Worm (Caenorhabditis elegans) whole organism, midembryonic: Measurements from ENCODE around the gene erd-2.1.

ENCODE experiments used
- cog-1 ChIP-seq: sonication (generic microtip); optimal IDR thresholded peaks from 2 replicates; lab custom pipeline; 2016; ENCODE audit warnings: missing genetic modification characterization, missing compliant biosample characterization
- flt-1 ChIP-seq: fragments of 200-800 bp; sonication (Bioruptor generic); IDR thresholded peaks from 2 replicates; pipeline ENCODE4 v1.3.6; 2022; ENCODE audit warnings: missing genetic modification characterization, missing compliant biosample characterization
- med-1 ChIP-seq: sonication (generic microtip); optimal IDR thresholded peaks from 2 replicates; lab custom pipeline; 2017; ENCODE audit warnings: missing genetic modification characterization, mild to moderate bottlenecking, missing compliant biosample characterization, antibody characterized with exemption, missing genetic modification reagents; ENCODE audit not compliant: insufficient read depth
- tab-1 ChIP-seq: fragments of 200-800 bp; sonication (Bioruptor generic); IDR thresholded peaks from 2 replicates; pipeline ENCODE4 v1.3.6; 2022; ENCODE audit warnings: missing genetic modification characterization, missing compliant biosample characterization
- ztf-23 ChIP-seq: fragments of 200-800 bp; sonication (Bioruptor generic); IDR thresholded peaks from 2 replicates; pipeline ENCODE4 v1.3.6; 2022; ENCODE audit warnings: missing genetic modification reagents, missing genetic modification characterization, missing compliant biosample characterization
- ztf-29 ChIP-seq: fragments of 200-800 bp; sonication (Bioruptor generic); IDR thresholded peaks from 2 replicates; pipeline ENCODE4 v1.3.6; 2022; ENCODE audit warnings: missing genetic modification reagents, missing genetic modification characterization, missing compliant biosample characterization

- TF ChIP-seq med-1 (GFP tag; lab: Kevin White, UChicago) = no peak
- no peak for TF ChIP-seq flt-1 (GFP tag; lab: Robert Waterston, UW)
- no peak for TF ChIP-seq cog-1 (tag; lab: Kevin White, UChicago)
- no peak for TF ChIP-seq ztf-23
- no peak for TF ChIP-seq ztf-29 (GFP tag; lab: Robert Waterston, UW)
- no peak for TF ChIP-seq tab-1 (GFP tag; lab: Robert Waterston, UW)
Observed at ce11 chrX:10123015-10123414, 35.6 kb downstream of the erd-2.1 start.
